Worm (Caenorhabditis elegans) whole organism, L2 larva: ENCODE results near the gene srh-23.

Experiments
- C34F6.9 ChIP-seq: fragments of 150-350 bp; optimal IDR thresholded peaks from 2 replicates; lab custom pipeline; 2014; ENCODE audit warnings: missing biosample characterization, missing genetic modification characterization
- Y55F3AM.14 ChIP-seq: fragments of 200-800 bp; sonication (Bioruptor generic); optimal IDR thresholded peaks from 2 replicates; lab custom pipeline; 2018; ENCODE audit warnings: mild to moderate bottlenecking, missing genetic modification characterization, missing compliant biosample characterization
- ZK546.5 ChIP-seq: sonication (generic microtip); optimal IDR thresholded peaks from 2 replicates; lab custom pipeline; 2017; ENCODE audit warnings: missing biosample characterization, missing genetic modification characterization
- aly-2 ChIP-seq: fragments of 150-350 bp; optimal IDR thresholded peaks from 2 replicates; lab custom pipeline; 2014; ENCODE audit warnings: missing biosample characterization, missing genetic modification characterization
- blmp-1 ChIP-seq: sonication (generic microtip); optimal IDR thresholded peaks from 2 replicates; lab custom pipeline; 2017; ENCODE audit warnings: missing genetic modification characterization, mild to moderate bottlenecking, missing compliant biosample characterization, antibody characterized with exemption, moderate library complexity; ENCODE audit not compliant: insufficient read depth
- ceh-16 ChIP-seq: fragments of 150-350 bp; optimal IDR thresholded peaks from 2 replicates; lab custom pipeline; 2014; ENCODE audit warnings: missing biosample characterization, missing genetic modification characterization
- ceh-82 ChIP-seq: fragments of 150-350 bp; optimal IDR thresholded peaks from 2 replicates; lab custom pipeline; 2014; ENCODE audit warnings: missing biosample characterization, missing genetic modification characterization
- crh-2 ChIP-seq: sonication (generic microtip); optimal IDR thresholded peaks from 2 replicates; lab custom pipeline; 2017; ENCODE audit warnings: missing biosample characterization, missing genetic modification characterization
- dmd-4 ChIP-seq: sonication (generic microtip); optimal IDR thresholded peaks from 2 replicates; lab custom pipeline; 2017; ENCODE audit warnings: missing biosample characterization, missing genetic modification characterization
- egl-27 ChIP-seq: sonication (generic microtip); optimal IDR thresholded peaks from 3 replicates; lab custom pipeline; 2017; ENCODE audit warnings: missing biosample characterization, missing genetic modification reagents, missing genetic modification characterization
- elt-3 ChIP-seq: sonication (generic microtip); optimal IDR thresholded peaks from 2 replicates; lab custom pipeline; 2017; ENCODE audit warnings: missing biosample characterization, missing genetic modification characterization
- fos-1 ChIP-seq: fragments of 150-350 bp; optimal IDR thresholded peaks from 2 replicates; lab custom pipeline; 2014; ENCODE audit warnings: missing biosample characterization, missing genetic modification characterization
- lin-11 ChIP-seq: fragments of 150-350 bp; sonication (generic microtip); optimal IDR thresholded peaks from 2 replicates; lab custom pipeline; 2014; ENCODE audit warnings: missing biosample characterization, missing genetic modification characterization, inconsistent platforms, mixed read lengths
- lin-13 ChIP-seq: fragments of 150-350 bp; optimal IDR thresholded peaks from 2 replicates; lab custom pipeline; 2014; ENCODE audit warnings: missing biosample characterization, missing genetic modification reagents, missing genetic modification characterization
- lin-39 ChIP-seq: fragments of 150-350 bp; optimal IDR thresholded peaks from 2 replicates; lab custom pipeline; 2014; ENCODE audit warnings: missing biosample characterization, missing genetic modification reagents, missing genetic modification characterization
- mab-5 ChIP-seq: fragments of 150-350 bp; optimal IDR thresholded peaks from 2 replicates; lab custom pipeline; 2014; ENCODE audit warnings: missing biosample characterization, missing genetic modification characterization
- mbf-1 ChIP-seq: sonication (generic microtip); optimal IDR thresholded peaks from 2 replicates; lab custom pipeline; 2017; ENCODE audit warnings: missing biosample characterization, missing genetic modification characterization
- mdl-1 ChIP-seq, 2 experiments: fragments of 150-350 bp in 1 of 2; sonication (generic microtip) in 1 of 2; optimal IDR thresholded peaks; 2 replicates each; lab custom pipeline; 2017; ENCODE audit warnings: missing biosample characterization in 2 of 2, missing genetic modification characterization in 2 of 2
- nhr-11 ChIP-seq: fragments of 150-350 bp; optimal IDR thresholded peaks from 2 replicates; lab custom pipeline; 2014; ENCODE audit warnings: missing biosample characterization, missing genetic modification characterization
- nhr-12 ChIP-seq: fragments of 150-350 bp; optimal IDR thresholded peaks from 2 replicates; lab custom pipeline; 2014; ENCODE audit warnings: missing biosample characterization, missing genetic modification characterization
- nhr-129 ChIP-seq: fragments of 150-350 bp; optimal IDR thresholded peaks from 2 replicates; lab custom pipeline; 2014; ENCODE audit warnings: missing biosample characterization, missing genetic modification characterization
- nhr-21 ChIP-seq: fragments of 150-350 bp; optimal IDR thresholded peaks from 2 replicates; lab custom pipeline; 2014; ENCODE audit warnings: missing biosample characterization, missing genetic modification characterization
- nhr-237 ChIP-seq: fragments of 150-350 bp; optimal IDR thresholded peaks from 2 replicates; lab custom pipeline; 2014; ENCODE audit warnings: missing biosample characterization, missing genetic modification characterization
- nhr-25 ChIP-seq: fragments of 150-350 bp; sonication (generic microtip); optimal IDR thresholded peaks from 3 replicates; lab custom pipeline; 2014; ENCODE audit warnings: missing biosample characterization, missing genetic modification characterization
- nhr-6 ChIP-seq: fragments of 150-350 bp; optimal IDR thresholded peaks from 2 replicates; lab custom pipeline; 2014; ENCODE audit warnings: missing biosample characterization, missing genetic modification characterization
- peb-1 ChIP-seq: fragments of 150-350 bp; optimal IDR thresholded peaks from 2 replicates; lab custom pipeline; 2014; ENCODE audit warnings: missing biosample characterization, missing genetic modification characterization
- sem-4 ChIP-seq: fragments of 150-350 bp; optimal IDR thresholded peaks from 2 replicates; lab custom pipeline; 2014; ENCODE audit warnings: missing biosample characterization, missing genetic modification reagents, missing genetic modification characterization
- skn-1 ChIP-seq: sonication (generic microtip); optimal IDR thresholded peaks from 2 replicates; lab custom pipeline; 2017; ENCODE audit warnings: missing biosample characterization, missing genetic modification characterization
- sma-3 ChIP-seq: sonication (generic microtip); optimal IDR thresholded peaks from 2 replicates; lab custom pipeline; 2016; ENCODE audit warnings: missing genetic modification reagents, missing genetic modification characterization, missing compliant biosample characterization
- sma-9 ChIP-seq, 2 experiments: fragments of 150-350 bp in 1 of 2; sonication (generic microtip) in 1 of 2; optimal IDR thresholded peaks; 2 replicates each; lab custom pipeline; 2014 to 2016; ENCODE audit warnings: missing genetic modification characterization in 2 of 2, mild to moderate bottlenecking in 1 of 2, missing biosample characterization in 1 of 2, missing compliant biosample characterization in 1 of 2, missing genetic modification reagents in 1 of 2, moderate library complexity in 1 of 2
- snpc-4 ChIP-seq: fragments of 150-350 bp; optimal IDR thresholded peaks from 2 replicates; lab custom pipeline; 2014; ENCODE audit warnings: missing biosample characterization, missing genetic modification characterization
- unc-39 ChIP-seq: fragments of 150-350 bp; optimal IDR thresholded peaks from 2 replicates; lab custom pipeline; 2014; ENCODE audit warnings: missing biosample characterization, missing genetic modification characterization
- unc-55 ChIP-seq: fragments of 150-350 bp; sonication (generic microtip); optimal IDR thresholded peaks from 3 replicates; lab custom pipeline; 2014; ENCODE audit warnings: missing biosample characterization, missing genetic modification reagents, missing genetic modification characterization
- unc-62 ChIP-seq: fragments of 150-350 bp; optimal IDR thresholded peaks from 2 replicates; lab custom pipeline; 2014; ENCODE audit warnings: missing biosample characterization, missing genetic modification reagents, missing genetic modification characterization
- zag-1 ChIP-seq: fragments of 150-350 bp; optimal IDR thresholded peaks from 2 replicates; lab custom pipeline; 2014; ENCODE audit warnings: missing biosample characterization, missing genetic modification characterization
- ztf-11 ChIP-seq: sonication (generic microtip); optimal IDR thresholded peaks from 2 replicates; lab custom pipeline; 2017; ENCODE audit warnings: missing biosample characterization, missing genetic modification characterization
- ztf-4 ChIP-seq: fragments of 150-350 bp; optimal IDR thresholded peaks from 2 replicates; lab custom pipeline; 2014; ENCODE audit warnings: missing biosample characterization, missing genetic modification characterization

The srh-23 gene

ce11 chrV:4922024-4922423 is 1.1 kb downstream of the srh-23 start, which contains the start of gene srh-22:
Gene srh-22, plus strand, starts transcription at chrV:4922324.
- no peak for TF ChIP-seq nhr-12 (tag; lab: Kevin White, UChicago)

ce11 chrV:4924618-4925017 is 3.7 kb downstream of the srh-23 start, which contains the start of gene srh-20:
Gene srh-20, plus strand, starts transcription at chrV:4924918.
- no peak for TF ChIP-seq blmp-1 (tag; lab: Kevin White, UChicago)
- TF ChIP-seq aly-2 = no peak
- TF ChIP-seq egl-27 (tag; lab: Kevin White, UChicago) = no peak
- no peak for TF ChIP-seq fos-1 (tag; lab: Kevin White, UChicago)
- no peak for TF ChIP-seq unc-55 (GFP tag; lab: Kevin White, UChicago)
- TF ChIP-seq unc-39 (tag; lab: Kevin White, UChicago) = no peak
- no peak for TF ChIP-seq crh-2 (tag; lab: Kevin White, UChicago)
- TF ChIP-seq nhr-11 = no peak
- no peak for TF ChIP-seq mab-5 (tag; lab: Kevin White, UChicago)
- TF ChIP-seq mdl-1 (tag; optimal IDR thresholded peaks at IDR 0.05; lab: Kevin White, UChicago) = no peak
- no peak for TF ChIP-seq Y55F3AM.14 (GFP tag; lab: Kevin White, UChicago)
- no peak for TF ChIP-seq lin-39 (tag; lab: Kevin White, UChicago)
- no peak for TF ChIP-seq skn-1
- no peak for TF ChIP-seq ztf-4 (tag; lab: Kevin White, UChicago)
- no peak for TF ChIP-seq ceh-82 (tag; lab: Kevin White, UChicago)
- no peak for TF ChIP-seq nhr-25 (tag; lab: Kevin White, UChicago)
- no peak for TF ChIP-seq sma-3
- no peak for TF ChIP-seq unc-62 (GFP tag; lab: Kevin White, UChicago)

ce11 chrV:4926371-4926770 is 5.5 kb downstream of the srh-23 start, which contains the start of gene srh-21:
Gene srh-21, plus strand, starts transcription at chrV:4926671.
- TF ChIP-seq mdl-1 (tag; optimal IDR thresholded peaks at IDR 0.05; lab: Kevin White, UChicago) = no peak
- no peak for TF ChIP-seq crh-2 (tag; lab: Kevin White, UChicago)
- TF ChIP-seq lin-11 (tag; lab: Kevin White, UChicago) = no peak
- TF ChIP-seq unc-55 (GFP tag; lab: Kevin White, UChicago) = no peak
- no peak for TF ChIP-seq nhr-25 (tag; lab: Kevin White, UChicago)
- TF ChIP-seq ZK546.5 (tag; lab: Kevin White, UChicago) = no peak
- no peak for TF ChIP-seq Y55F3AM.14 (GFP tag; lab: Kevin White, UChicago)
- TF ChIP-seq blmp-1 (tag; lab: Kevin White, UChicago) = no peak
- TF ChIP-seq mbf-1 = no peak
- TF ChIP-seq aly-2 = no peak
- TF ChIP-seq skn-1 = no peak
- TF ChIP-seq sem-4 (tag; lab: Kevin White, UChicago) = no peak
- TF ChIP-seq ceh-16 (tag; lab: Kevin White, UChicago) = no peak
- TF ChIP-seq sma-9 (GFP tag; optimal IDR thresholded peaks at IDR 0.05; lab: Kevin White, UChicago) = no peak
- no peak for TF ChIP-seq sma-9 (tag; optimal IDR thresholded peaks at IDR 0.05; lab: Kevin White, UChicago)

DNA sequence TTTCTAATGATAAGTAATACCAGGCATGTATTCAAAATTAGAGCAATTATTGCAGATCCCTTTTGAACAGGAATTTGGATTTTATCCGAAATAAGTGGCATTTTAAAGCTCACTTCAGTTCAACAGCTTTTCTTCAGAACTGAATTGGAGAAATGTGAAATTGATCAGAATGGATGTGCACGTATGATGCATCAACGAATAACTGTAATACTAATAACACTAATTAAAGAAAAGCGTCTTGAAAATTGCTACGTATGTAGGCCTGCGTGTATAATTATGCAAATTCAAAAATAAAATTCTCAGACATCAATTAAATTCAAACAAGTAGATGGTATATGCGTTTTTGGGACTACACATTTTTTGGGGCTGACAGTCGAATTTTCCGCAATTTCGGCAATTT is 8.9 kb downstream of the srh-23 start, which contains the start of gene str-205:
Gene str-205 (minus strand): TSS at position 101 of the 400 bp plus-strand sequence.
- TF ChIP-seq sem-4 (tag; lab: Kevin White, UChicago) (no peak), C34F6.9 (tag; lab: Kevin White, UChicago) (no peak), dmd-4 (tag; lab: Kevin White, UChicago) (no peak), zag-1 (no peak), nhr-11 (no peak), nhr-237 (no peak), mdl-1 (tag; optimal IDR thresholded peaks at IDR 0.05; lab: Kevin White, UChicago) (no peak)

DNA sequence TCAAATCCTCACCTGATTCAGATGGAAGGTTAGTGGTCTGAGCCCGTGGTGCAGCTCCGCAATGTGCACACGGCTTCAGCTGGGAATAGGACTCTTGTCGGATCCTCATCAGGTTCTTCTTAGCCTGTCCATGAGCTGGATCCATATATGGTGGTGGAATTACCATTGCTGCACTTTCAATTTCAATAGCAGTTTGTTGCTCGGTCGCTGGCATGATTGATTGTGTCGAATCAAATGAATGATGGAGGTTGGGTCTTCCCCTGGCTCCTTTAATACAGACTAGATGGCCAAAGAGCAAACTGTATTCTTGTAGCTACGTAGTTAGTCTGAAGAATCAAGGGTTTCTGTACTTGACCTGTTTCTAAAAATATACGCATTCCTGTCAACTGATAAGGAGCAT is 11.9 kb downstream of the srh-23 start, which contains the start of gene C02E7.10:
Gene C02E7.10 (minus strand): TSS at position 232 of the 400 bp plus-strand sequence.
- TF ChIP-seq ZK546.5 (tag; lab: Kevin White, UChicago) (no peak), nhr-21 (tag; lab: Kevin White, UChicago) (no peak), nhr-237 (no peak)

- TF ChIP-seq mbf-1 (no peak), nhr-6 (no peak), lin-13 (GFP tag; lab: Kevin White, UChicago) (no peak), skn-1 (no peak), dmd-4 (tag; lab: Kevin White, UChicago) (no peak), ceh-82 (tag; lab: Kevin White, UChicago) (no peak), peb-1 (tag; lab: Kevin White, UChicago) (no peak), snpc-4 (tag; lab: Kevin White, UChicago) (no peak), nhr-129 (no peak), nhr-11 (no peak), lin-11 (tag; lab: Kevin White, UChicago) (no peak), elt-3 (tag; lab: Kevin White, UChicago) (no peak), ztf-11 (no peak), Y55F3AM.14 (GFP tag; lab: Kevin White, UChicago) (no peak)
These were observed 12.4 kb downstream of the srh-23 start for ce11 chrV:4933268-4933667.
